Worm (Caenorhabditis elegans) whole organism, midembryonic: ENCODE data around the gene Y71H2B.2.
"Not testable (repeated sequence)": the region's sequence is repeated elsewhere in the genome, so short reads cannot be mapped to it uniquely, and the experiment has no call there.

Source experiments
- T22C8.4 ChIP-seq: fragments of 200-800 bp; sonication (Bioruptor generic); IDR thresholded peaks from 2 replicates; pipeline ENCODE4 v1.3.6; 2022; ENCODE audit warnings: missing genetic modification characterization, missing compliant biosample characterization
- cog-1 ChIP-seq: sonication (generic microtip); optimal IDR thresholded peaks from 2 replicates; lab custom pipeline; 2016; ENCODE audit warnings: missing genetic modification characterization, missing compliant biosample characterization
- flt-1 ChIP-seq: fragments of 200-800 bp; sonication (Bioruptor generic); IDR thresholded peaks from 2 replicates; pipeline ENCODE4 v1.3.6; 2022; ENCODE audit warnings: missing genetic modification characterization, missing compliant biosample characterization
- klf-2 ChIP-seq: fragments of 200-800 bp; sonication (Bioruptor generic); conservative IDR thresholded peaks from 2 replicates; pipeline ENCODE4 v1.3.6; 2022; ENCODE audit warnings: missing genetic modification reagents, missing genetic modification characterization, missing compliant biosample characterization
- med-1 ChIP-seq: sonication (generic microtip); optimal IDR thresholded peaks from 2 replicates; lab custom pipeline; 2017; ENCODE audit warnings: missing genetic modification characterization, mild to moderate bottlenecking, missing compliant biosample characterization, antibody characterized with exemption, missing genetic modification reagents; ENCODE audit not compliant: insufficient read depth
- ref-1 ChIP-seq: fragments of 200-800 bp; sonication (Bioruptor generic); conservative IDR thresholded peaks from 2 replicates; pipeline ENCODE4 v1.3.6; 2022; ENCODE audit warnings: missing genetic modification reagents, missing genetic modification characterization, missing compliant biosample characterization
- tab-1 ChIP-seq: fragments of 200-800 bp; sonication (Bioruptor generic); IDR thresholded peaks from 2 replicates; pipeline ENCODE4 v1.3.6; 2022; ENCODE audit warnings: missing genetic modification characterization, missing compliant biosample characterization
- ztf-23 ChIP-seq: fragments of 200-800 bp; sonication (Bioruptor generic); IDR thresholded peaks from 2 replicates; pipeline ENCODE4 v1.3.6; 2022; ENCODE audit warnings: missing genetic modification reagents, missing genetic modification characterization, missing compliant biosample characterization
- ztf-29 ChIP-seq: fragments of 200-800 bp; sonication (Bioruptor generic); IDR thresholded peaks from 2 replicates; pipeline ENCODE4 v1.3.6; 2022; ENCODE audit warnings: missing genetic modification reagents, missing genetic modification characterization, missing compliant biosample characterization

Gene Y71H2B.2

ce11 chrIII:2598491-2599065 is 24.4 kb upstream of the Y71H2B.2 start:
- TF ChIP-seq flt-1 (GFP tag; lab: Robert Waterston, UW) = no peak
- TF ChIP-seq tab-1 (GFP tag; lab: Robert Waterston, UW) = no peak
- no peak for TF ChIP-seq T22C8.4 (GFP tag; lab: Robert Waterston, UW)
- TF ChIP-seq med-1 = no peak
- TF ChIP-seq klf-2 = no peak
- TF ChIP-seq ztf-29 = no peak
- no peak for TF ChIP-seq ztf-23
- no peak for TF ChIP-seq cog-1 (tag; lab: Kevin White, UChicago)
- TF ChIP-seq ref-1 (GFP tag; lab: Robert Waterston, UW) = no peak

DNA sequence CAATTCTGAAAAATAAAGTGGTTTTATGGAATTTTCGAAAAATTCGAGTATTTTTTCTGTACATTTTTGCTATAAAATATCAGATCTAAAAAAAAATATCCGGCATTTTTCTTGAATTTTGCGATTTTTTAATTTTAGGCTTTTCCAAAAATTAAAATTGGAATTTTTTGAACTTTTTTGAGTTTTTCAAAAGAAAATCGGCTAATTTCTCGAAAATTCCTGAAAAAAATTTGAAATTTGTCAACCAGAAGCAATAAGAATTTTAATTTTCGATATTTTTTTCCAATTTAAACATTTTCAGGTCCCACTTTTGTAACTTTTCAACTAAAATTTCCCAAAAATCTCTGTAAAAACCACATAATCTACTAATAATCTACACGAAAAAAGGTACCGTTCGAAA is 19.3 kb upstream of the Y71H2B.2 start, which contains the start of gene Y71H2B.11:
Gene Y71H2B.11, plus strand, starts transcription at position 301 of the 400 bp plus-strand sequence.
- TF ChIP-seq T22C8.4 (GFP tag; lab: Robert Waterston, UW) (no peak), ztf-29 (no peak), cog-1 (tag; lab: Kevin White, UChicago) (no peak), med-1 (no peak), ztf-23 (no peak), tab-1 (GFP tag; lab: Robert Waterston, UW) (no peak), flt-1 (GFP tag; lab: Robert Waterston, UW) (no peak), ref-1 (GFP tag; lab: Robert Waterston, UW) (no peak), klf-2 (no peak)

DNA sequence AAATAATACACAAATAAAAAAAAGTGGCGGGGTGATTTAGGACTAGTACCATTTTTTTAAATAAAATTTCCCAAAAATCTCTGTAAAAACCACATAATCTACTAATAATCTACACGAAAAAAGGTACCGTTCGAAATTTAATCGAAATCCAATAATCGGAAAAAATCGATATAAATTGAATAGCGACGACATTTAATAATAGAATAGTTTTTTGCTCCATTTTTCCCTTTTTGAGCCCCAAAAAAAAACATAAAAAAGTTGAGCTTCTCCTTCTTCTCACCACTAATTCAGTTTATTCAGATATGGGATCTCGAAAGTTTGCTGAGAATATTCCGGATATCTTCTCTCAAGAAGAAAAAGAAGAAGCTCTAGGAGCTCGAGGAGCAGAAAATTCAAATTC is 15.3 kb upstream of the Y71H2B.2 start, which contains the start of gene Y71H2B.5:
Gene Y71H2B.5, plus strand, starts transcription at position 301 of the 400 bp plus-strand sequence.
- not testable (repeated sequence) for TF ChIP-seq ref-1 (GFP tag; lab: Robert Waterston, UW); ztf-29; cog-1 (tag; lab: Kevin White, UChicago)

ce11 chrIII:2616212-2616611 is 6.8 kb upstream of the Y71H2B.2 start:
- TF ChIP-seq tab-1 (GFP tag; lab: Robert Waterston, UW) (no peak), T22C8.4 (GFP tag; lab: Robert Waterston, UW) (no peak), klf-2 (no peak), flt-1 (GFP tag; lab: Robert Waterston, UW) (no peak), ztf-29 (no peak), ref-1 (GFP tag; lab: Robert Waterston, UW) (no peak), cog-1 (tag; lab: Kevin White, UChicago) (no peak), ztf-23 (no peak), med-1 (no peak)

DNA sequence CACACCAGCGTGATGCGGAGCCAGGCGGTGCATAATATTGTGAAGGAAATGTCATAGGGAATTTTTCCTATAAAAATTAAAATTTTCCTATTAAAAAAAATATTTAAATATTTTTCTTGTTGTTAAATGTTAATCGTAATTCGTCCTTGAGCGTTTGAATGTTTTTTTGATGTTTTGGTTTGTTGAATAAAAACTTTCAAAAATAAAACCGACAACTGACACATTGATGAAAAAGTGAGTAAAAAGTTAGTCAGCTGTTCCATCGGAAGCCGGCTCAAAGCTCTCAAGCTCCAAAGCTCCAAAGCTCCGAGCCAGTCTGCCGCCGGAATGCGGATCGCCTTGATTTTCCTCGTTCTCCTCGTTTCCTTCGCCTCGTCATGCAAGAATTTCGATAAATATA is 4.3 kb upstream of the Y71H2B.2 start, which contains the start of gene Y71H2B.4:
Gene Y71H2B.4, plus strand, starts transcription at position 301 of the 400 bp plus-strand sequence.
- TF ChIP-seq flt-1 (GFP tag; lab: Robert Waterston, UW) (no peak), ztf-23 (no peak), ztf-29 (no peak), klf-2 (no peak), ref-1 (GFP tag; lab: Robert Waterston, UW) (no peak), tab-1 (GFP tag; lab: Robert Waterston, UW) (no peak), med-1 (no peak), T22C8.4 (GFP tag; lab: Robert Waterston, UW) (no peak), cog-1 (tag; lab: Kevin White, UChicago) (no peak)

DNA sequence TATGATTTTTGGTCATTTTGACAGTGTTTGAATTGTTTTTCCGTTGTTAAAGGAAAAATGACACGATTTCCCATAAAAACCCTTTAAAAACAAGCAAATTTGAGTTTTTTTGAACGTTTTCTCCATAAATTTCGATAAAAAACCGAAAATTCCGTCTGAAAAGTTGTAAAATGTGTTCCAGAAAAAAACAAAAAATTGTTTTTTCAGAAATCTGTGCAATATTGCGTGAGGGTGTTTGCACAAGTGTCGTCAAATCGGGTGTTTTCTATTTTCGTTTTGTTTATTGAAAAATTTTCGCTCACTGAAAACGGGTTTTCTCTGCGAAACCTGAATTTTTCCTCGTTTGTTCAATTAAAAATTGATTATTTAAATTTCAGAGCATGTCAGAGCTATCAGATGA is 3.4 kb upstream of the Y71H2B.2 start, which contains the start of gene ppfr-4:
Gene ppfr-4, plus strand, starts transcription at position 378 of the 400 bp plus-strand sequence.
- TF ChIP-seq tab-1 (GFP tag; lab: Robert Waterston, UW) (no peak), ztf-29 (no peak), T22C8.4 (GFP tag; lab: Robert Waterston, UW) (no peak), ztf-23 (no peak), flt-1 (GFP tag; lab: Robert Waterston, UW) (no peak), cog-1 (tag; lab: Kevin White, UChicago) (no peak), ref-1 (GFP tag; lab: Robert Waterston, UW) (no peak), klf-2 (no peak), med-1 (no peak)

DNA sequence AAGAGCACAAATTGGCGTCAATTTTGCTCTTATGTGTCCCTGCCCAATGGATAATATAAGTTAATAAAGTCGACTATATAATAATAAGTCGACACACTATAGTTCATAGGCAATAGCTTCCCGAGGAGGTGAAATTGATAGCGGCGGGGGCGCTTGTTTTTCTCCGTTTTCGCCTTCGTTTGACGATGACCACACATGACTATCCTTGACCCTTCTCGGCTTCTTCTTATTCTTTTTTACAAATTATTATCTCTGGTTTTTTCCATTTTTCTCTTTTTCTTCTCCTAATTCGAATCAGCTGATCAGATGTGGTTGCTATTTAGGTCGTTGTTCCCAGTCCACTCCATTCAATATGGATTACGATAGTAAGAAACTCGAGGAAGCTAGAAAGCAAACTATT is 5.7 kb downstream of the Y71H2B.2 start, which contains the start of gene acbp-8:
Gene acbp-8, plus strand, starts transcription at position 324 of the 400 bp plus-strand sequence.
- TF ChIP-seq ref-1 (GFP tag; lab: Robert Waterston, UW) (no peak), med-1 (no peak), ztf-23 (no peak), T22C8.4 (GFP tag; lab: Robert Waterston, UW) (no peak), tab-1 (GFP tag; lab: Robert Waterston, UW) (no peak), flt-1 (GFP tag; lab: Robert Waterston, UW) (no peak), klf-2 (no peak), ztf-29 (no peak), cog-1 (tag; lab: Kevin White, UChicago) (no peak)

ce11 chrIII:2632819-2633398 is 9.9 kb downstream of the Y71H2B.2 start:
- TF ChIP-seq ztf-29 (no peak), tab-1 (GFP tag; lab: Robert Waterston, UW) (no peak), klf-2 (no peak), cog-1 (tag; lab: Kevin White, UChicago) (no peak), ztf-23 (no peak), flt-1 (GFP tag; lab: Robert Waterston, UW) (no peak), med-1 (no peak), ref-1 (GFP tag; lab: Robert Waterston, UW) (no peak)

DNA sequence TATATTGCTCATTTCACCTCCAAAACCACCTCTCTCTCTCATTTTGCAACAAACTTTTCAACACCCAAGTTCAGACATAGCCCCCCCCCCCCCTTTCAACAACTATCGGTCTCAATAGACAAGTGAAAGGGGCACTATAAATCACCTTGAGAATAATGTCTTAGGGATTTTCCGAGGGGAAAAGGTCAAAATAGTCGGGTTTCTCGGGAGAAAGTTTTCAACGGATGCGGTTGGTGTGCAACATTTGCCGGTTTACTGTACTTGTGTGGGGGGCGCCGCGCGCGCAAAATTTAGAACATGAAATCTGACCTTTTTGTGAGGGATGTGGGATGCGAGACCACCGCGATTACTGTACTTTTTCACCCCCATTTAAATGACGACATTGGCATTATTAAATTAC is 11.6 kb downstream of the Y71H2B.2 start:
- TF ChIP-seq klf-2 (no peak), ztf-23 (no peak), tab-1 (GFP tag; lab: Robert Waterston, UW) (no peak), flt-1 (GFP tag; lab: Robert Waterston, UW) (no peak)

DNA sequence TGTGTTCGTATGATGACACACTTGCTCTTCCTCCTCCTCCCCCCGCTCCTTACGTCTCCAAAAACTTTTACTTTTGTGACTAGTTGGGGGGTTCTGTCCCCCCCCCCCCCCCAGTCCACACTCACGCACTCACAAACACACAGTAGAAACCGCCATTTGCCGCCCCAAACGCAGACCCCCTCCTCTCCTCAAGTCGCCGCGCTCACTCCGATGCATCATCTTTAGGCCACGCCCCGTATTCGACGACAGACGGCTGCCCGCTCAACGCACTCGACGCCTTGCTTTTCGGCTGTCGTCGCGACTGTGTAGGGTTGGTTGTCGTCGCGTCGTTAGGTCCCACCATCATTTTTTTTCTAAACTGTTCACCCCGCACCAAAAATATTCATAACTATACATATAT is 13.2 kb downstream of the Y71H2B.2 start, which contains the start of gene zmp-2:
Gene zmp-2, plus strand, starts transcription at position 247 of the 400 bp plus-strand sequence.
- TF ChIP-seq klf-2 (0 out of 2 replicates have a peak, but pooled peaks have one; percentile 27), ref-1 (GFP tag; lab: Robert Waterston, UW) (no peak)
